Fruit fly (Drosophila melanogaster): ENCODE measurements around the gene CG43844.

Gene CG43844

DNA sequence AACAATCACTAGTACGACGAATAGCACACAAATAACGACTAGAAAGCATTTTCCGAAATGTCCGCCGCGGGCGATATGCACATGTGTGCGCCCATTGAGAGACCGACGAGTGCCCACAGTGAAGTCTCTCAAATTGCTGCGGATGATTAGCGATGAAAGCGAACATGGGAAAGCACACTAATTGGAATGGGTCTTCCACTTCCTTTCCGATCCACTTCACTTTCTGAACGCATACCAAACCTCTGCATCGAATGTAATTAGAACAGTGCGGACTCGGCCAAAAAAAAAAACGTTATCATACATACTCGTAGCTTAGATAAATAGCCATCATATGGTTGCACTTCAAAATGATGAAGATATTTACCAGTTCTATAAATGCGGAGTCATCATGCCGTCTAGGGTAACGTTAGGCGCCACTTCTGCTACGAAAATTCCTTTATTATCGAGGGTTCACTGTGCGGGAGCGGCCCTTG, 39.3 kb upstream of the CG43844 start (continued):
- TF ChIP-seq Sox100B (GFP tag; optimal IDR thresholded peaks at IDR 0.05), result peak; percentile 22
- no peak for TF ChIP-seq CG3726 (GFP tag; IDR thresholded peaks at IDR 0.05)
- peak; percentile 11 for TF ChIP-seq CG9437 (GFP tag; optimal IDR thresholded peaks at IDR 0.05)
- no peak for TF ChIP-seq Scr (GFP tag; IDR thresholded peaks at IDR 0.05; ENCODE audit: partially characterized antibody)
- no peak for TF ChIP-seq CG10147 (GFP tag; optimal IDR thresholded peaks at IDR 0.05)
- no peak for TF ChIP-seq zfh1 (GFP tag; IDR thresholded peaks at IDR 0.05)
- no peak for TF ChIP-seq CG1832 (GFP tag; optimal IDR thresholded peaks at IDR 0.05)
- no peak for TF ChIP-seq Fer2 (tag; optimal IDR thresholded peaks at IDR 0.05)
- TF ChIP-seq CG11504 (tag; optimal IDR thresholded peaks at IDR 0.05), result peak; percentile 37
- peak; percentile 22 for TF ChIP-seq CG17829 (tag; optimal IDR thresholded peaks at IDR 0.05)
- no peak for TF ChIP-seq D19B (GFP tag; optimal IDR thresholded peaks at IDR 0.05)
- no peak for TF ChIP-seq en (GFP tag; optimal IDR thresholded peaks at IDR 0.05)
- TF ChIP-seq CG6791 (GFP tag; IDR thresholded peaks at IDR 0.05; ENCODE audit: partially characterized antibody), result no peak
- TF ChIP-seq CG17361 (GFP tag; IDR thresholded peaks at IDR 0.05), result peak; percentile 74
- TF ChIP-seq TFAM (GFP tag; optimal IDR thresholded peaks at IDR 0.05), result no peak
- no peak for TF ChIP-seq aop (GFP tag; IDR thresholded peaks at IDR 0.05)
- no peak for TF ChIP-seq Dek (tag; optimal IDR thresholded peaks at IDR 0.05)
- TF ChIP-seq CG12155 (GFP tag; optimal IDR thresholded peaks at IDR 0.05), result peak; percentile 46
- peak; percentile 95 for TF ChIP-seq grau (tag; optimal IDR thresholded peaks at IDR 0.05)
- no peak for TF ChIP-seq Opbp (GFP tag; IDR thresholded peaks at IDR 0.05; ENCODE audit: partially characterized antibody)
- TF ChIP-seq CG12744 (GFP tag; optimal IDR thresholded peaks at IDR 0.05), result no peak
- no peak for TF ChIP-seq kah (GFP tag; optimal IDR thresholded peaks at IDR 0.05)
- TF ChIP-seq CG42726 (GFP tag; IDR thresholded peaks at IDR 0.05; ENCODE audit: partially characterized antibody), result no peak
- TF ChIP-seq CG10462 (GFP tag; optimal IDR thresholded peaks at IDR 0.05), result peak; percentile 3
- peak; percentile 24 for TF ChIP-seq jumu (GFP tag; optimal IDR thresholded peaks at IDR 0.05)
- TF ChIP-seq CG12659 (GFP tag; optimal IDR thresholded peaks at IDR 0.05), result peak; percentile 36
- no peak for TF ChIP-seq Nf-YB (GFP tag; optimal IDR thresholded peaks at IDR 0.05)
- TF ChIP-seq lola (GFP tag; optimal IDR thresholded peaks at IDR 0.05), result peak in 1 of 3 experiments; percentile 55
- no peak for TF ChIP-seq Asciz (GFP tag; optimal IDR thresholded peaks at IDR 0.05)
- TF ChIP-seq da (GFP tag; optimal IDR thresholded peaks at IDR 0.05), result peak; percentile 0
- 0 out of 2 replicates have a peak, but pooled peaks have one; percentile 6 for TF ChIP-seq CG32532 (GFP tag; IDR thresholded peaks at IDR 0.05)
- TF ChIP-seq nmo (GFP tag; optimal IDR thresholded peaks at IDR 0.05), result peak; percentile 36
- TF ChIP-seq crp (GFP tag; optimal IDR thresholded peaks at IDR 0.05), result no peak
- TF ChIP-seq CG10959 (GFP tag; IDR thresholded peaks at IDR 0.05), result 0 out of 2 replicates have a peak, but pooled peaks have one; percentile 28
- no peak for TF ChIP-seq mirr (GFP tag; optimal IDR thresholded peaks at IDR 0.05)
- peak; percentile 29 for TF ChIP-seq bab2 (GFP tag; optimal IDR thresholded peaks at IDR 0.05)
- peak; percentile 40; the same call in 1 of the 3 replicates for TF ChIP-seq dysf (GFP tag; IDR thresholded peaks at IDR 0.05)
- TF ChIP-seq Rx (GFP tag; IDR thresholded peaks at IDR 0.05), result 0 out of 2 replicates have a peak, but pooled peaks have one; percentile 3
- no peak for TF ChIP-seq Trl (optimal IDR thresholded peaks at IDR 0.05)
- TF ChIP-seq Trl (GFP tag; optimal IDR thresholded peaks at IDR 0.05), result peak; percentile 3
- peak; percentile 27 for TF ChIP-seq Lhr (GFP tag; optimal IDR thresholded peaks at IDR 0.05)
- TF ChIP-seq pzg (GFP tag; optimal IDR thresholded peaks at IDR 0.05), result no peak
- TF ChIP-seq CG12391 (tag; optimal IDR thresholded peaks at IDR 0.05), result peak; percentile 61
- TF ChIP-seq HmgD (GFP tag; optimal IDR thresholded peaks at IDR 0.05), result no peak
- no peak for TF ChIP-seq CG9215 (GFP tag; IDR thresholded peaks at IDR 0.05)
- TF ChIP-seq schlank (tag; optimal IDR thresholded peaks at IDR 0.05), result no peak
- TF ChIP-seq CG12236 (GFP tag; optimal IDR thresholded peaks at IDR 0.05), result no peak
- no peak for TF ChIP-seq E2f1 (GFP tag; IDR thresholded peaks at IDR 0.05)
- no peak for TF ChIP-seq lbe (GFP tag; optimal IDR thresholded peaks at IDR 0.05)
- peak; percentile 50 for TF ChIP-seq CG15601 (tag; optimal IDR thresholded peaks at IDR 0.05)

All from whole organism, embryonic.